Fruit fly (Drosophila melanogaster) whole organism, embryonic: ENCODE measurements around the gene Vha16-5.

Experiments used
- Antp ChIP-seq: fragments of 200-800 bp; sonication (Bioruptor generic); optimal IDR thresholded peaks from 3 replicates; lab custom pipeline; 2016; ENCODE audit warnings: missing biosample characterization, missing genetic modification characterization
- B-H2 ChIP-seq: fragments of 200-800 bp; sonication (Bioruptor generic); optimal IDR thresholded peaks from 2 replicates; lab custom pipeline; 2018; ENCODE audit warnings: missing biosample characterization, mild to moderate bottlenecking, missing genetic modification characterization
- CG11398 ChIP-seq: fragments of 200-800 bp; sonication (Bioruptor generic); optimal IDR thresholded peaks from 2 replicates; lab custom pipeline; 2016; ENCODE audit warnings: missing biosample characterization, missing genetic modification characterization
- CG11696 ChIP-seq: fragments of 200-800 bp; sonication (Bioruptor generic); IDR thresholded peaks from 2 replicates; pipeline ENCODE4 v1.3.6; 2022; ENCODE audit warnings: missing biosample characterization, missing genetic modification characterization
- CG12942 ChIP-seq: fragments of 200-800 bp; sonication (Bioruptor generic); optimal IDR thresholded peaks from 3 replicates; lab custom pipeline; 2016; ENCODE audit warnings: missing biosample characterization, missing genetic modification characterization
- CG14667 ChIP-seq: fragments of 200-800 bp; sonication (Bioruptor generic); IDR thresholded peaks from 2 replicates; pipeline ENCODE4 v1.3.6; 2022; ENCODE audit warnings: missing biosample characterization, missing genetic modification characterization
- CG15479 ChIP-seq: fragments of 200-800 bp; sonication (Bioruptor generic); optimal IDR thresholded peaks from 3 replicates; lab custom pipeline; 2019; ENCODE audit warnings: missing biosample characterization, mild to moderate bottlenecking, missing genetic modification characterization, moderate library complexity
- CG1602 ChIP-seq: fragments of 200-800 bp; sonication (Bioruptor generic); optimal IDR thresholded peaks from 3 replicates; lab custom pipeline; 2016; ENCODE audit warnings: missing biosample characterization, missing genetic modification characterization
- CG16779 ChIP-seq: fragments of 200-800 bp; sonication (Bioruptor generic); IDR thresholded peaks from 2 replicates; pipeline ENCODE4 v1.3.6; 2022; ENCODE audit warnings: missing biosample characterization, missing genetic modification characterization
- CG16863 ChIP-seq: fragments of 200-800 bp; sonication (Bioruptor generic); optimal IDR thresholded peaks from 3 replicates; lab custom pipeline; 2016; ENCODE audit warnings: missing biosample characterization, missing genetic modification characterization
- CG2202 ChIP-seq: fragments of 200-800 bp; sonication (Bioruptor generic); optimal IDR thresholded peaks from 2 replicates; lab custom pipeline; 2018; ENCODE audit warnings: missing biosample characterization, mild to moderate bottlenecking, missing genetic modification characterization
- CG2875 ChIP-seq: fragments of 200-800 bp; sonication (Bioruptor generic); optimal IDR thresholded peaks from 2 replicates; lab custom pipeline; 2017; ENCODE audit warnings: missing biosample characterization, mild to moderate bottlenecking, missing genetic modification characterization, missing genetic modification reagents
- CG31224 ChIP-seq: fragments of 200-800 bp; sonication (Bioruptor generic); IDR thresholded peaks from 2 replicates; pipeline ENCODE4 v1.3.6; 2022; ENCODE audit warnings: missing biosample characterization, missing genetic modification characterization
- CG42726 ChIP-seq: fragments of 200-800 bp; sonication (Bioruptor generic); IDR thresholded peaks from 2 replicates; pipeline ENCODE4 v1.3.6; 2022; ENCODE audit warnings: missing biosample characterization, missing genetic modification characterization; ENCODE audit not compliant: partially characterized antibody
- CG5245 ChIP-seq: fragments of 200-800 bp; sonication (Bioruptor generic); optimal IDR thresholded peaks from 3 replicates; lab custom pipeline; 2016; ENCODE audit warnings: missing biosample characterization, missing genetic modification characterization
- CG6765 ChIP-seq: fragments of 200-800 bp; sonication (Bioruptor generic); optimal IDR thresholded peaks from 3 replicates; lab custom pipeline; 2017; ENCODE audit warnings: missing biosample characterization, mild to moderate bottlenecking, missing genetic modification characterization
- CG6813 ChIP-seq: fragments of 200-800 bp; sonication (Bioruptor generic); optimal IDR thresholded peaks from 2 replicates; lab custom pipeline; 2017; ENCODE audit warnings: missing biosample characterization, missing genetic modification characterization, mild to moderate bottlenecking, moderate library complexity, missing genetic modification reagents
- CG7556 ChIP-seq: fragments of 200-800 bp; sonication (Bioruptor generic); optimal IDR thresholded peaks from 2 replicates; lab custom pipeline; 2017; ENCODE audit warnings: missing biosample characterization, mild to moderate bottlenecking, missing genetic modification characterization
- CG9727 ChIP-seq: fragments of 200-800 bp; sonication (Bioruptor generic); optimal IDR thresholded peaks from 3 replicates; lab custom pipeline; 2017; ENCODE audit warnings: missing biosample characterization, mild to moderate bottlenecking, missing genetic modification characterization
- CG9932 ChIP-seq: fragments of 200-800 bp; sonication (Bioruptor generic); IDR thresholded peaks from 2 replicates; pipeline ENCODE4 v1.3.6; 2022; ENCODE audit warnings: missing biosample characterization, missing genetic modification characterization
- Dll ChIP-seq: fragments of 200-800 bp; sonication (Bioruptor generic); IDR thresholded peaks from 4 replicates; pipeline ENCODE4 v1.3.6; 2022; ENCODE audit warnings: missing biosample characterization, missing genetic modification characterization; ENCODE audit not compliant: partially characterized antibody
- Ets65A ChIP-seq: fragments of 200-800 bp; sonication (Bioruptor generic); peaks from one replicate; lab custom pipeline; 2016; ENCODE audit warnings: missing biosample characterization, missing genetic modification characterization
- MBD-R2 ChIP-seq: fragments of 200-800 bp; sonication (Bioruptor generic); IDR thresholded peaks from 2 replicates; pipeline ENCODE4 v1.3.6; 2022; ENCODE audit warnings: missing biosample characterization, missing genetic modification characterization
- NC2α ChIP-seq: fragments of 200-800 bp; sonication (Bioruptor generic); optimal IDR thresholded peaks from 2 replicates; lab custom pipeline; 2016; ENCODE audit warnings: missing biosample characterization, missing genetic modification characterization
- Ssrp ChIP-seq: fragments of 200-800 bp; sonication (Bioruptor generic); optimal IDR thresholded peaks from 2 replicates; lab custom pipeline; 2018; ENCODE audit warnings: missing biosample characterization, mild to moderate bottlenecking, missing genetic modification characterization, moderate library complexity
- Trl ChIP-seq, 3 experiments: fragments of >200 bp in 2 of 3; fragments of 200-800 bp in 1 of 3; sonication (Bioruptor generic) in 1 of 3; optimal IDR thresholded peaks; 2 replicates in 1 of 3; 3 replicates in 2 of 3; lab custom pipeline; 2016 to 2017; ENCODE audit warnings: missing biosample characterization in 1 of 3, missing genetic modification characterization in 1 of 3
- Vsx1 ChIP-seq: fragments of 200-800 bp; sonication (Bioruptor generic); optimal IDR thresholded peaks from 2 replicates; lab custom pipeline; 2017; ENCODE audit warnings: missing biosample characterization, mild to moderate bottlenecking, missing genetic modification characterization, missing genetic modification reagents
- ara ChIP-seq: fragments of 200-800 bp; sonication (Bioruptor generic); IDR thresholded peaks from 2 replicates; pipeline ENCODE4 v1.3.6; 2022; ENCODE audit warnings: missing biosample characterization, missing genetic modification characterization
- ase ChIP-seq: fragments of 200-800 bp; sonication (Bioruptor generic); IDR thresholded peaks from 3 replicates; pipeline ENCODE4 v1.3.6; 2022; ENCODE audit warnings: missing biosample characterization, missing genetic modification characterization
- cas ChIP-seq: fragments of 200-800 bp; sonication (Bioruptor generic); IDR thresholded peaks from 2 replicates; pipeline ENCODE4 v1.3.6; 2022; ENCODE audit warnings: missing biosample characterization, missing genetic modification characterization
- cato ChIP-seq: fragments of 200-800 bp; sonication (Bioruptor generic); optimal IDR thresholded peaks from 2 replicates; lab custom pipeline; 2016; ENCODE audit warnings: missing biosample characterization, missing genetic modification characterization, borderline replicate concordance
- chif ChIP-seq, 2 experiments: fragments of 200-800 bp; sonication (Bioruptor generic); optimal IDR thresholded peaks; 3 replicates each; lab custom pipeline; 2016; ENCODE audit warnings: missing biosample characterization in 2 of 2, missing genetic modification characterization in 2 of 2
- chn ChIP-seq: fragments of 200-800 bp; sonication (Bioruptor generic); optimal IDR thresholded peaks from 2 replicates; lab custom pipeline; 2016; ENCODE audit warnings: missing biosample characterization, missing genetic modification characterization
- exex ChIP-seq: fragments of 200-800 bp; sonication (Bioruptor generic); optimal IDR thresholded peaks from 4 replicates; lab custom pipeline; 2018; ENCODE audit warnings: missing biosample characterization, mild to moderate bottlenecking, missing genetic modification characterization, moderate library complexity
- eyg ChIP-seq: fragments of 200-800 bp; sonication (Bioruptor generic); optimal IDR thresholded peaks from 3 replicates; lab custom pipeline; 2016; ENCODE audit warnings: missing biosample characterization, missing genetic modification characterization
- gcm2 ChIP-seq: fragments of 200-800 bp; sonication (Bioruptor generic); optimal IDR thresholded peaks from 2 replicates; lab custom pipeline; 2016; ENCODE audit warnings: missing biosample characterization, missing genetic modification characterization
- gro ChIP-seq: fragments of 200-800 bp; sonication (Bioruptor generic); optimal IDR thresholded peaks from 2 replicates; lab custom pipeline; 2016; ENCODE audit warnings: missing biosample characterization, missing genetic modification characterization
- gsb ChIP-seq: fragments of 200-800 bp; sonication (Bioruptor generic); IDR thresholded peaks from 2 replicates; pipeline ENCODE4 v1.3.6; 2022; ENCODE audit warnings: missing biosample characterization, missing genetic modification characterization
- hbn ChIP-seq: fragments of 200-800 bp; sonication (Bioruptor generic); IDR thresholded peaks from 2 replicates; pipeline ENCODE4 v1.3.6; 2022; ENCODE audit warnings: missing biosample characterization, missing genetic modification characterization; ENCODE audit not compliant: partially characterized antibody
- ken ChIP-seq: fragments of 200-800 bp; sonication (Bioruptor generic); IDR thresholded peaks from 3 replicates; pipeline ENCODE4 v1.3.6; 2022; ENCODE audit warnings: missing biosample characterization, missing genetic modification characterization
- lov ChIP-seq, 2 experiments: fragments of 200-800 bp in 1 of 2; fragments of >200 bp in 1 of 2; sonication (Bioruptor generic) in 1 of 2; IDR thresholded peaks in 1 of 2; optimal IDR thresholded peaks in 1 of 2; 2 replicates in 1 of 2; 3 replicates in 1 of 2; pipeline versions ENCODE4 v1.3.6 to Lab custom; 2017 to 2022; ENCODE audit warnings: missing biosample characterization in 1 of 2, missing genetic modification characterization in 1 of 2
- nom ChIP-seq: fragments of 200-800 bp; sonication (Bioruptor generic); optimal IDR thresholded peaks from 2 replicates; lab custom pipeline; 2017; ENCODE audit warnings: missing biosample characterization, missing genetic modification characterization, mild to moderate bottlenecking, moderate library complexity, missing genetic modification reagents
- org-1 ChIP-seq: fragments of 200-800 bp; sonication (Bioruptor generic); optimal IDR thresholded peaks from 2 replicates; lab custom pipeline; 2017; ENCODE audit warnings: missing biosample characterization, missing genetic modification characterization
- pan ChIP-seq, 4 experiments: fragments of >200 bp in 3 of 4; fragments of 200-800 bp in 1 of 4; sonication (Bioruptor generic) in 1 of 4; optimal IDR thresholded peaks in 3 of 4; IDR thresholded peaks in 1 of 4; 2 replicates each; pipeline versions ENCODE4 v1.3.6 to Lab custom; 2017 to 2022; ENCODE audit warnings: missing biosample characterization in 2 of 4, missing genetic modification characterization in 2 of 4, mixed read lengths in 1 of 4
- pita ChIP-seq: fragments of 200-800 bp; sonication (Bioruptor generic); optimal IDR thresholded peaks from 2 replicates; lab custom pipeline; 2017; ENCODE audit warnings: missing biosample characterization, mild to moderate bottlenecking, missing genetic modification characterization
- slp2 ChIP-seq: fragments of 200-800 bp; sonication (Bioruptor generic); optimal IDR thresholded peaks from 2 replicates; lab custom pipeline; 2016; ENCODE audit warnings: missing biosample characterization, missing genetic modification characterization
- sna ChIP-seq: fragments of 200-800 bp; sonication (Bioruptor generic); IDR thresholded peaks from 2 replicates; pipeline ENCODE4 v1.3.6; 2022; ENCODE audit warnings: missing biosample characterization, missing genetic modification characterization; ENCODE audit not compliant: partially characterized antibody
- so ChIP-seq: fragments of 200-800 bp; sonication (Bioruptor generic); IDR thresholded peaks from 3 replicates; pipeline ENCODE4 v1.3.6; 2022; ENCODE audit warnings: missing biosample characterization, missing genetic modification characterization
- ssp ChIP-seq: fragments of 200-800 bp; sonication (Bioruptor generic); IDR thresholded peaks from 2 replicates; pipeline ENCODE4 v1.3.6; 2022; ENCODE audit warnings: missing biosample characterization, missing genetic modification characterization

Vha16-5 gene

DNA sequence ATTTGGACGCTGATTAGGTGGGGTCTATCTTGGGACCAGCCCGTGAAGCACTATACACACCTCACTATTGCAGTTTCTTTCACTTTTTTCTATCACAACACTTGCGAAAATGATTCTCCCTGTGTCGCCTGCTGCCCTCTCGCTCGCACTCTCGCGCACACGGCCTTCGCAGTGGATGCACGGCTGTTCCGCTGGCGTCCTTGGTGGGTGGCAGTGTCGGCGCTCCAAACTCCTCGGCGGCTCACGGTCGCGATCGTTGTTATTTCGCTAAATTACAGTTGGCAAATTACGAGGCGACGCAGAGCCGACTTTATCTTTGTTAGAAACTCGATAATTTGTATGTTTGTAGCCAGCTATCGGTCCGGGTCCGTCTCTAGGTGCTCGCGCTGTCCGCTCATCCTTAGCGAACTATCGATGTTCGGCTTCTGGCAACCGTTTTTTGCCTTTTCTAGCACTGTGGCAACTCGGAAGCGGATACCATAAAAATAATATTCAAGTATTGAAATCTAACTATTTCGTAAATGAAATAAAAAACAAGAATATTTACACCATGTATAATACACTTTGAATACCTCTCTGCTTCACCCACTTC, 30.9 kb upstream of the Vha16-5 start, which contains the start of gene Ubc2 (continued):
- TF ChIP-seq exex (tag; lab: Kevin White, UChicago) (no peak), Trl (optimal IDR thresholded peaks at IDR 0.05; lab: Kevin White, UChicago) (no peak), Trl (GFP tag; optimal IDR thresholded peaks at IDR 0.05; lab: Kevin White, UChicago) (peak; percentile 22), CG42726 (GFP tag; lab: Robert Waterston, UW) (peak; percentile 88), slp2 (GFP tag; lab: Kevin White, UChicago) (no peak), CG9932 (GFP tag; lab: Robert Waterston, UW) (peak; percentile 68), sna (GFP tag; lab: Robert Waterston, UW) (peak; percentile 79), ken (GFP tag; lab: Robert Waterston, UW) (0 out of 3 replicates have a peak, but pooled peaks have one; percentile 23), chn (GFP tag; lab: Kevin White, UChicago) (peak; percentile 21), CG2875 (GFP tag; lab: Kevin White, UChicago) (no peak), CG2202 (tag; lab: Kevin White, UChicago) (no peak), CG1602 (GFP tag; lab: Kevin White, UChicago) (no peak), CG15479 (GFP tag; lab: Kevin White, UChicago) (no peak), CG11696 (GFP tag; lab: Robert Waterston, UW) (no peak), so (GFP tag; lab: Robert Waterston, UW) (0 out of 3 replicates have a peak, but pooled peaks have one; percentile 32), ara (GFP tag; lab: Robert Waterston, UW) (no peak), chif (GFP tag; optimal IDR thresholded peaks at IDR 0.05; lab: Kevin White, UChicago) (no peak), NC2α (no peak), CG31224 (no peak), CG7556 (no peak), cas (GFP tag; lab: Robert Waterston, UW) (no peak), lov (optimal IDR thresholded peaks at IDR 0.05; lab: Kevin White, UChicago) (no peak), lov (GFP tag; IDR thresholded peaks at IDR 0.05; lab: Robert Waterston, UW) (no peak), gcm2 (GFP tag; lab: Kevin White, UChicago) (no peak), ase (GFP tag; lab: Robert Waterston, UW) (no peak), CG16779 (GFP tag; lab: Robert Waterston, UW) (no peak), CG14667 (GFP tag; lab: Robert Waterston, UW) (no peak), cato (no peak), CG11398 (GFP tag; lab: Kevin White, UChicago) (peak; percentile 36), eyg (peak; percentile 15), Dll (GFP tag; lab: Robert Waterston, UW) (peak; percentile 79), MBD-R2 (GFP tag; lab: Robert Waterston, UW) (peak; percentile 93), org-1 (GFP tag; lab: Kevin White, UChicago) (no peak), Ets65A (GFP tag; lab: Kevin White, UChicago) (no peak), gro (peak; percentile 31), gsb (GFP tag; lab: Robert Waterston, UW) (no peak), hbn (peak; percentile 69), CG6765 (no peak), nom (GFP tag; lab: Kevin White, UChicago) (no peak), Ssrp (tag; lab: Kevin White, UChicago) (no peak), Vsx1 (no peak), CG6813 (GFP tag; lab: Kevin White, UChicago) (no peak), ssp (GFP tag; lab: Robert Waterston, UW) (no peak), CG5245 (GFP tag; lab: Kevin White, UChicago) (no peak), pita (GFP tag; lab: Kevin White, UChicago) (no peak), pan (optimal IDR thresholded peaks at IDR 0.05; lab: Kevin White, UChicago) (no peak), pan (GFP tag; optimal IDR thresholded peaks at IDR 0.05 in 1 of 2, IDR thresholded peaks at IDR 0.05 in 1 of 2) (no peak), B-H2 (no peak), CG12942 (GFP tag; lab: Kevin White, UChicago) (no peak), CG9727 (GFP tag; lab: Kevin White, UChicago) (no peak), Antp (GFP tag; lab: Kevin White, UChicago) (peak; percentile 44), CG16863 (GFP tag; lab: Kevin White, UChicago) (no peak)
